Fruit fly (Drosophila melanogaster) whole organism, embryonic: ENCODE results near the gene Ddc.

Experiments used
- Aef1 ChIP-seq: fragments of 200-800 bp; sonication (Bioruptor generic); IDR thresholded peaks from 3 replicates; pipeline ENCODE4 v1.3.6; 2022; ENCODE audit warnings: missing biosample characterization, missing genetic modification characterization
- B-H1 ChIP-seq: fragments of 200-800 bp; sonication (Bioruptor generic); IDR thresholded peaks from 3 replicates; pipeline ENCODE4 v1.3.6; 2022; ENCODE audit warnings: missing biosample characterization, missing genetic modification characterization
- Bgb ChIP-seq: fragments of 200-800 bp; sonication (Bioruptor generic); IDR thresholded peaks from 2 replicates; pipeline ENCODE4 v1.3.6; 2022; ENCODE audit warnings: missing biosample characterization, missing genetic modification characterization; ENCODE audit not compliant: partially characterized antibody
- C15 ChIP-seq: fragments of 200-800 bp; sonication (Bioruptor generic); IDR thresholded peaks from 3 replicates; pipeline ENCODE4 v1.3.6; 2022; ENCODE audit warnings: missing biosample characterization, missing genetic modification characterization
- CG10431 ChIP-seq: fragments of 200-800 bp; sonication (Bioruptor generic); optimal IDR thresholded peaks from 3 replicates; lab custom pipeline; 2018; ENCODE audit warnings: missing biosample characterization, mild to moderate bottlenecking, missing genetic modification characterization
- CG11456 ChIP-seq: fragments of 200-800 bp; sonication (Bioruptor generic); IDR thresholded peaks from 3 replicates; pipeline ENCODE4 v1.3.6; 2022; ENCODE audit warnings: missing biosample characterization, missing genetic modification characterization
- CG12219 ChIP-seq: fragments of 200-800 bp; sonication (Bioruptor generic); optimal IDR thresholded peaks from 3 replicates; lab custom pipeline; 2018; ENCODE audit warnings: missing biosample characterization, mild to moderate bottlenecking, missing genetic modification characterization
- CG13287 ChIP-seq: fragments of 200-800 bp; sonication (Bioruptor generic); IDR thresholded peaks from 2 replicates; pipeline ENCODE4 v1.3.6; 2022; ENCODE audit warnings: missing biosample characterization, missing genetic modification characterization; ENCODE audit not compliant: partially characterized antibody
- CG15269 ChIP-seq: fragments of 200-800 bp; sonication (Bioruptor generic); optimal IDR thresholded peaks from 2 replicates; lab custom pipeline; 2018; ENCODE audit warnings: missing biosample characterization, mild to moderate bottlenecking, missing genetic modification characterization, moderate library complexity
- CG15479 ChIP-seq: fragments of 200-800 bp; sonication (Bioruptor generic); optimal IDR thresholded peaks from 3 replicates; lab custom pipeline; 2019; ENCODE audit warnings: missing biosample characterization, mild to moderate bottlenecking, missing genetic modification characterization, moderate library complexity
- CG2678 ChIP-seq: fragments of 200-800 bp; sonication (Bioruptor generic); optimal IDR thresholded peaks from 3 replicates; lab custom pipeline; 2019; ENCODE audit warnings: missing biosample characterization, mild to moderate bottlenecking, missing genetic modification characterization, moderate library complexity
- CG33213 ChIP-seq: fragments of 200-800 bp; sonication (Bioruptor generic); optimal IDR thresholded peaks from 3 replicates; lab custom pipeline; 2016; ENCODE audit warnings: missing biosample characterization, missing genetic modification characterization
- CG34224 ChIP-seq: fragments of 200-800 bp; sonication (Bioruptor generic); IDR thresholded peaks from 3 replicates; pipeline ENCODE4 v1.3.6; 2022; ENCODE audit warnings: missing biosample characterization, missing genetic modification characterization; ENCODE audit not compliant: partially characterized antibody
- CG34376 ChIP-seq: fragments of 200-800 bp; sonication (Bioruptor generic); optimal IDR thresholded peaks from 2 replicates; lab custom pipeline; 2018; ENCODE audit warnings: missing biosample characterization, mild to moderate bottlenecking, missing genetic modification characterization
- CG34422 ChIP-seq: fragments of 200-800 bp; sonication (Bioruptor generic); IDR thresholded peaks from 3 replicates; pipeline ENCODE4 v1.3.6; 2022; ENCODE audit warnings: missing biosample characterization, missing genetic modification characterization
- CG4617 ChIP-seq: fragments of 200-800 bp; sonication (Bioruptor generic); optimal IDR thresholded peaks from 3 replicates; lab custom pipeline; 2016; ENCODE audit warnings: missing biosample characterization, missing genetic modification characterization, borderline replicate concordance
- CG4707 ChIP-seq: fragments of 200-800 bp; sonication (Bioruptor generic); optimal IDR thresholded peaks from 2 replicates; lab custom pipeline; 2018; ENCODE audit warnings: missing biosample characterization, mild to moderate bottlenecking, missing genetic modification characterization, moderate library complexity
- CG5245 ChIP-seq: fragments of 200-800 bp; sonication (Bioruptor generic); optimal IDR thresholded peaks from 3 replicates; lab custom pipeline; 2016; ENCODE audit warnings: missing biosample characterization, missing genetic modification characterization
- CG6765 ChIP-seq: fragments of 200-800 bp; sonication (Bioruptor generic); optimal IDR thresholded peaks from 3 replicates; lab custom pipeline; 2017; ENCODE audit warnings: missing biosample characterization, mild to moderate bottlenecking, missing genetic modification characterization
- CG6854 ChIP-seq: fragments of 200-800 bp; sonication (Bioruptor generic); optimal IDR thresholded peaks from 3 replicates; lab custom pipeline; 2017; ENCODE audit warnings: missing biosample characterization, mild to moderate bottlenecking, missing genetic modification characterization
- CG7928 ChIP-seq: fragments of 200-800 bp; sonication (Bioruptor generic); optimal IDR thresholded peaks from 2 replicates; lab custom pipeline; 2017; ENCODE audit warnings: missing biosample characterization, mild to moderate bottlenecking, missing genetic modification characterization
- CG8359 ChIP-seq: fragments of 200-800 bp; sonication (Bioruptor generic); optimal IDR thresholded peaks from 2 replicates; lab custom pipeline; 2017; ENCODE audit warnings: missing biosample characterization, mild to moderate bottlenecking, missing genetic modification characterization, borderline replicate concordance
- CTCF ChIP-seq: fragments of 200-800 bp; sonication (Bioruptor generic); optimal IDR thresholded peaks from 2 replicates; lab custom pipeline; 2017; ENCODE audit warnings: missing biosample characterization, mild to moderate bottlenecking, missing genetic modification characterization, moderate library complexity
- D19A ChIP-seq: fragments of 200-800 bp; optimal IDR thresholded peaks from 3 replicates; lab custom pipeline; 2019; ENCODE audit warnings: missing biosample characterization, mild to moderate bottlenecking, missing genetic modification characterization, moderate library complexity
- Dbx ChIP-seq: fragments of 200-800 bp; sonication (Bioruptor generic); IDR thresholded peaks from 3 replicates; pipeline ENCODE4 v1.3.6; 2022; ENCODE audit warnings: missing biosample characterization, missing genetic modification characterization
- Deaf1 ChIP-seq: fragments of 200-800 bp; optimal IDR thresholded peaks from 3 replicates; lab custom pipeline; 2019; ENCODE audit warnings: missing biosample characterization, mild to moderate bottlenecking, missing genetic modification characterization, moderate library complexity
- Dfd ChIP-seq, 2 experiments: fragments of >200 bp; optimal IDR thresholded peaks; 2 replicates each; lab custom pipeline; 2017; ENCODE audit warnings: missing biosample characterization in 2 of 2, missing genetic modification characterization in 2 of 2
- Dip3 ChIP-seq: fragments of 200-800 bp; sonication (Bioruptor generic); optimal IDR thresholded peaks from 3 replicates; lab custom pipeline; 2016; ENCODE audit warnings: missing biosample characterization, missing genetic modification characterization
- Gsc ChIP-seq: fragments of 200-800 bp; sonication (Bioruptor generic); IDR thresholded peaks from 2 replicates; pipeline ENCODE4 v1.3.6; 2022; ENCODE audit warnings: missing biosample characterization, missing genetic modification characterization
- Lhr ChIP-seq: fragments of 200-800 bp; sonication (Bioruptor generic); optimal IDR thresholded peaks from 3 replicates; lab custom pipeline; 2017; ENCODE audit warnings: mild to moderate bottlenecking, missing biosample characterization, missing genetic modification reagents, missing genetic modification characterization
- Med ChIP-seq: fragments of 200-800 bp; sonication (Bioruptor generic); peaks from one replicate; lab custom pipeline; 2016; ENCODE audit warnings: missing biosample characterization, missing genetic modification characterization, mild to moderate bottlenecking, inconsistent platforms, moderate library complexity
- Ravus ChIP-seq: fragments of 200-800 bp; sonication (Bioruptor generic); IDR thresholded peaks from 2 replicates; pipeline ENCODE4 v1.3.6; 2022; ENCODE audit warnings: missing biosample characterization, missing genetic modification characterization
- Scr ChIP-seq: fragments of 200-800 bp; sonication (Bioruptor generic); IDR thresholded peaks from 2 replicates; pipeline ENCODE4 v1.3.6; 2022; ENCODE audit warnings: missing biosample characterization, missing genetic modification characterization; ENCODE audit not compliant: partially characterized antibody
- Sry-δ ChIP-seq: fragments of 200-800 bp; sonication (Bioruptor generic); optimal IDR thresholded peaks from 2 replicates; lab custom pipeline; 2016; ENCODE audit warnings: missing biosample characterization, missing genetic modification characterization
- Taf1 ChIP-seq: fragments of 200-800 bp; sonication (Bioruptor generic); IDR thresholded peaks from 2 replicates; pipeline ENCODE4 v1.3.6; 2022; ENCODE audit warnings: missing biosample characterization, missing genetic modification characterization
- Xbp1 ChIP-seq: fragments of 200-800 bp; sonication (Bioruptor generic); optimal IDR thresholded peaks from 3 replicates; lab custom pipeline; 2016; ENCODE audit warnings: missing biosample characterization, mild to moderate bottlenecking, missing genetic modification characterization
- btn ChIP-seq: fragments of 200-800 bp; sonication (Bioruptor generic); optimal IDR thresholded peaks from 2 replicates; lab custom pipeline; 2016; ENCODE audit warnings: missing biosample characterization, missing genetic modification characterization
- croc ChIP-seq: fragments of 200-800 bp; sonication (Bioruptor generic); conservative IDR thresholded peaks from 3 replicates; pipeline ENCODE4 v1.3.6; 2022; ENCODE audit warnings: missing biosample characterization, missing genetic modification characterization
- cwo ChIP-seq: fragments of 200-800 bp; sonication (Bioruptor generic); optimal IDR thresholded peaks from 3 replicates; lab custom pipeline; 2017; ENCODE audit warnings: missing biosample characterization, missing genetic modification characterization, mild to moderate bottlenecking, moderate library complexity, missing genetic modification reagents
- her ChIP-seq: fragments of 200-800 bp; sonication (Bioruptor generic); optimal IDR thresholded peaks from 2 replicates; lab custom pipeline; 2016; ENCODE audit warnings: missing biosample characterization, missing genetic modification characterization
- kah ChIP-seq: fragments of 200-800 bp; sonication (Bioruptor generic); optimal IDR thresholded peaks from 2 replicates; lab custom pipeline; 2018; ENCODE audit warnings: missing biosample characterization, mild to moderate bottlenecking, missing genetic modification characterization
- lab ChIP-seq: fragments of 200-800 bp; sonication (Bioruptor generic); optimal IDR thresholded peaks from 3 replicates; lab custom pipeline; 2017; ENCODE audit warnings: missing biosample characterization, missing genetic modification characterization, mild to moderate bottlenecking, moderate library complexity, missing genetic modification reagents
- nom ChIP-seq: fragments of 200-800 bp; sonication (Bioruptor generic); optimal IDR thresholded peaks from 2 replicates; lab custom pipeline; 2017; ENCODE audit warnings: missing biosample characterization, missing genetic modification characterization, mild to moderate bottlenecking, moderate library complexity, missing genetic modification reagents
- psq ChIP-seq: fragments of 200-800 bp; sonication (Bioruptor generic); optimal IDR thresholded peaks from 2 replicates; lab custom pipeline; 2017; ENCODE audit warnings: missing biosample characterization, missing genetic modification characterization
- slp2 ChIP-seq: fragments of 200-800 bp; sonication (Bioruptor generic); optimal IDR thresholded peaks from 2 replicates; lab custom pipeline; 2016; ENCODE audit warnings: missing biosample characterization, missing genetic modification characterization
- sob ChIP-seq: fragments of 200-800 bp; sonication (Bioruptor generic); IDR thresholded peaks from 2 replicates; pipeline ENCODE4 v1.3.6; 2022; ENCODE audit warnings: missing biosample characterization, missing genetic modification characterization
- tll ChIP-seq, 2 experiments: fragments of 200-800 bp in 1 of 2; fragments of >200 bp in 1 of 2; sonication (Bioruptor generic) in 1 of 2; optimal IDR thresholded peaks; 2 replicates each; lab custom pipeline; 2017 to 2019; ENCODE audit warnings: missing biosample characterization in 2 of 2, missing genetic modification characterization in 2 of 2, mild to moderate bottlenecking in 1 of 2, moderate library complexity in 1 of 2
- tna ChIP-seq: fragments of 200-800 bp; sonication (Bioruptor generic); IDR thresholded peaks from 2 replicates; pipeline ENCODE4 v1.3.6; 2022; ENCODE audit warnings: missing biosample characterization, missing genetic modification characterization; ENCODE audit not compliant: partially characterized antibody
- trem ChIP-seq: fragments of 200-800 bp; optimal IDR thresholded peaks from 3 replicates; lab custom pipeline; 2019; ENCODE audit warnings: missing biosample characterization, mild to moderate bottlenecking, missing genetic modification characterization, moderate library complexity
- trh ChIP-seq: fragments of 200-800 bp; sonication (Bioruptor generic); optimal IDR thresholded peaks from 2 replicates; lab custom pipeline; 2016; ENCODE audit warnings: missing biosample characterization, missing genetic modification characterization
- unc-4 ChIP-seq: fragments of 200-800 bp; sonication (Bioruptor generic); IDR thresholded peaks from 2 replicates; pipeline ENCODE4 v1.3.6; 2022; ENCODE audit warnings: missing biosample characterization, missing genetic modification characterization; ENCODE audit not compliant: partially characterized antibody

Gene Ddc

DNA sequence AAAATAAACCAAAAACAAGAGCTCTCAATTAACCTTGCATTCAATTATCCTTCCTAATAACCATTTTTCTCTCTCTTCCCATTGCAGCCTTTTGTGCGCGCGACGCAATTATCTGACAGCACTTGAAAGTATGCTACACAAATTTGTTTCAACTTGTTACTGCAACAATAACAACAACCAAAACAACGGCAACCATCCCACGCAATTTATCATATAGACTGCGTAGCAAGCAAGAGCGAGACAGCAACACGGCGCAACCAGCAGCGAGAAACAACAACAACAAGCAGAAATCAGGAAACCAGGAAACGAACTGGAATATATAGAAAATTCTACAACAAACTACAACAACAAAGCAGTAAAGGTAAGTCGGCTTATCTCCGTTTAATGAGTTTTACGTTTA is 45.9 kb upstream of the Ddc start (continued):
- no peak for TF ChIP-seq cwo (GFP tag; lab: Kevin White, UChicago)
- TF ChIP-seq slp2 (GFP tag; lab: Kevin White, UChicago), result peak; percentile 75
- no peak for TF ChIP-seq CG6765 (GFP tag; lab: Kevin White, UChicago)
- no peak for TF ChIP-seq CG8359
- TF ChIP-seq unc-4 (GFP tag; lab: Robert Waterston, UW), result no peak
- peak; percentile 94 for TF ChIP-seq CG15479
- no peak for TF ChIP-seq CG33213 (GFP tag; lab: Kevin White, UChicago)
- no peak for TF ChIP-seq Sry-δ (GFP tag; lab: Kevin White, UChicago)
- no peak for TF ChIP-seq CG34422
- no peak for TF ChIP-seq kah
- no peak for TF ChIP-seq Ravus
- 0 out of 2 replicates have a peak, but pooled peaks have one; percentile 19 for TF ChIP-seq Scr (GFP tag; lab: Robert Waterston, UW)
- no peak for TF ChIP-seq CG11456 (GFP tag; lab: Robert Waterston, UW)
- TF ChIP-seq lab (GFP tag; lab: Kevin White, UChicago), result no peak
- peak in 1 of 2 experiments; percentile 37 for TF ChIP-seq tll (GFP tag; optimal IDR thresholded peaks at IDR 0.05; lab: Kevin White, UChicago)
- no peak for TF ChIP-seq D19A (tag; lab: Kevin White, UChicago)
- TF ChIP-seq CG13287 (GFP tag; lab: Robert Waterston, UW), result peak; percentile 43; the same call in 1 of the 2 replicates
- TF ChIP-seq her, result no peak
- no peak for TF ChIP-seq Deaf1
- no peak for TF ChIP-seq CG15269 (tag; lab: Kevin White, UChicago)
- no peak for TF ChIP-seq sob (GFP tag; lab: Robert Waterston, UW)
- peak; percentile 61; the same call in 2 of the 3 replicates for TF ChIP-seq Aef1 (GFP tag; lab: Robert Waterston, UW)
- no peak for TF ChIP-seq Taf1 (GFP tag; lab: Robert Waterston, UW)
- TF ChIP-seq Gsc (GFP tag; lab: Robert Waterston, UW), result no peak
- no peak for TF ChIP-seq Dip3 (GFP tag; lab: Kevin White, UChicago)
- TF ChIP-seq CG12219, result peak; percentile 14
- TF ChIP-seq CG34224, result 0 out of 3 replicates have a peak, but pooled peaks have one; percentile 16
- no peak for TF ChIP-seq psq (GFP tag; lab: Kevin White, UChicago)
- TF ChIP-seq CG7928 (GFP tag; lab: Kevin White, UChicago), result no peak
- no peak for TF ChIP-seq B-H1
- TF ChIP-seq Dbx, result no peak
- no peak for TF ChIP-seq CG4617 (GFP tag; lab: Kevin White, UChicago)
- TF ChIP-seq tna (GFP tag; lab: Robert Waterston, UW), result peak; percentile 2; the same call in 1 of the 2 replicates
- no peak for TF ChIP-seq CG4707 (GFP tag; lab: Kevin White, UChicago)
- TF ChIP-seq croc (GFP tag; lab: Robert Waterston, UW), result no peak
- peak; percentile 59 for TF ChIP-seq Med (GFP tag; lab: Kevin White, UChicago)
- TF ChIP-seq Bgb (GFP tag; lab: Robert Waterston, UW), result peak; percentile 17; the same call in 1 of the 2 replicates
- TF ChIP-seq C15, result no peak
- TF ChIP-seq CG5245 (GFP tag; lab: Kevin White, UChicago), result no peak
- TF ChIP-seq CTCF (GFP tag; lab: Kevin White, UChicago), result peak; percentile 17
- TF ChIP-seq btn, result no peak
- TF ChIP-seq nom (GFP tag; lab: Kevin White, UChicago), result peak; percentile 21
- TF ChIP-seq CG2678 (tag; lab: Kevin White, UChicago), result no peak
- peak; percentile 11 for TF ChIP-seq trem (tag; lab: Kevin White, UChicago)
- TF ChIP-seq Lhr (GFP tag; lab: Kevin White, UChicago), result no peak
- TF ChIP-seq CG10431 (GFP tag; lab: Kevin White, UChicago), result no peak
- no peak for TF ChIP-seq CG6854
- no peak for TF ChIP-seq trh (GFP tag; lab: Kevin White, UChicago)
- no peak for TF ChIP-seq CG34376 (GFP tag; lab: Kevin White, UChicago)
- no peak for TF ChIP-seq Dfd (GFP tag; optimal IDR thresholded peaks at IDR 0.05; lab: Kevin White, UChicago)
- TF ChIP-seq Xbp1, result no peak
